Worm (Caenorhabditis elegans): Measurements from ENCODE around the gene gldi-11.

Gene gldi-11

ce11 chrII:4955353-4955752 is 9.8 kb upstream of the gldi-11 start, which contains the start of gene pbs-3:
TSS of gene pbs-3 (minus strand) at chrII:4955427.
- no peak for TF ChIP-seq ztf-1 (GFP tag; conservative IDR thresholded peaks at IDR 0.05)
- peak; percentile 60 for TF ChIP-seq ama-1 (optimal IDR thresholded peaks at IDR 0.05)
- TF ChIP-seq lin-13 (GFP tag; optimal IDR thresholded peaks at IDR 0.05), result peak; percentile 76
- TF ChIP-seq aly-2 (tag; optimal IDR thresholded peaks at IDR 0.05), result no peak
- TF ChIP-seq zag-1 (tag; optimal IDR thresholded peaks at IDR 0.05), result no peak
- TF ChIP-seq Y55F3AM.14 (GFP tag; optimal IDR thresholded peaks at IDR 0.05), result no peak
- no peak for TF ChIP-seq alr-1 (tag; optimal IDR thresholded peaks at IDR 0.05)
- TF ChIP-seq dmd-4 (tag; optimal IDR thresholded peaks at IDR 0.05), result no peak
- no peak for TF ChIP-seq nhr-237 (tag; optimal IDR thresholded peaks at IDR 0.05)
- TF ChIP-seq lsy-2 (tag; optimal IDR thresholded peaks at IDR 0.05), result peak; percentile 22 to 76
- peak; percentile 46 for TF ChIP-seq nhr-25 (tag; optimal IDR thresholded peaks at IDR 0.05)
- TF ChIP-seq unc-39 (tag; optimal IDR thresholded peaks at IDR 0.05), result no peak
- no peak for TF ChIP-seq elt-1 (tag; optimal IDR thresholded peaks at IDR 0.05)
- TF ChIP-seq nhr-10 (tag; optimal IDR thresholded peaks at IDR 0.05), result no peak
- no peak for TF ChIP-seq ztf-11 (tag; optimal IDR thresholded peaks at IDR 0.05)
- peak; percentile 37 for TF ChIP-seq fos-1 (tag; optimal IDR thresholded peaks at IDR 0.05)
- TF ChIP-seq lin-11 (tag; optimal IDR thresholded peaks at IDR 0.05), result peak; percentile 28
- TF ChIP-seq sma-3 (GFP tag; optimal IDR thresholded peaks at IDR 0.05), result peak; percentile 45
- TF ChIP-seq ztf-4 (tag; optimal IDR thresholded peaks at IDR 0.05), result no peak
- no peak for TF ChIP-seq mab-5 (tag; optimal IDR thresholded peaks at IDR 0.05)
- no peak for TF ChIP-seq blmp-1 (tag; optimal IDR thresholded peaks at IDR 0.05; ENCODE audit: insufficient read depth)
- peak; percentile 13 for TF ChIP-seq F13H6.1 (tag; optimal IDR thresholded peaks at IDR 0.05)
- no peak for TF ChIP-seq lin-39 (tag; optimal IDR thresholded peaks at IDR 0.05)
- TF ChIP-seq nhr-77 (tag; optimal IDR thresholded peaks at IDR 0.05), result no peak
- no peak for TF ChIP-seq mbf-1 (tag; optimal IDR thresholded peaks at IDR 0.05)
- no peak for TF ChIP-seq nhr-23 (tag; optimal IDR thresholded peaks at IDR 0.05)
- TF ChIP-seq nhr-21 (tag; optimal IDR thresholded peaks at IDR 0.05), result peak; percentile 41
- no peak for TF ChIP-seq nhr-12 (tag; optimal IDR thresholded peaks at IDR 0.05)
- peak; percentile 73 for TF ChIP-seq crh-2 (tag; optimal IDR thresholded peaks at IDR 0.05)
- peak; percentile 33 for TF ChIP-seq snpc-4 (tag; optimal IDR thresholded peaks at IDR 0.05)
- TF ChIP-seq egl-27 (tag; optimal IDR thresholded peaks at IDR 0.05), result no peak
- no peak for TF ChIP-seq ceh-16 (tag; optimal IDR thresholded peaks at IDR 0.05)
- TF ChIP-seq mdl-1 (tag; optimal IDR thresholded peaks at IDR 0.05), result no peak
- no peak for TF ChIP-seq ceh-82 (tag; optimal IDR thresholded peaks at IDR 0.05)
- no peak for TF ChIP-seq ZK546.5 (tag; optimal IDR thresholded peaks at IDR 0.05)
- TF ChIP-seq unc-62 (GFP tag; optimal IDR thresholded peaks at IDR 0.05), result no peak
- peak; percentile 89 for TF ChIP-seq skn-1 (tag; optimal IDR thresholded peaks at IDR 0.05)
- TF ChIP-seq nhr-6 (tag; optimal IDR thresholded peaks at IDR 0.05), result no peak
- TF ChIP-seq elt-3 (tag; optimal IDR thresholded peaks at IDR 0.05), result no peak
- peak; percentile 33 for TF ChIP-seq sma-9 (GFP tag; optimal IDR thresholded peaks at IDR 0.05)
- TF ChIP-seq sma-9 (tag; optimal IDR thresholded peaks at IDR 0.05), result no peak
- TF ChIP-seq nhr-129 (tag; optimal IDR thresholded peaks at IDR 0.05), result peak; percentile 84
- peak; percentile 25 for TF ChIP-seq gmeb-1 (tag; optimal IDR thresholded peaks at IDR 0.05)
- TF ChIP-seq nhr-11 (tag; optimal IDR thresholded peaks at IDR 0.05), result no peak
- no peak for TF ChIP-seq sem-4 (tag; optimal IDR thresholded peaks at IDR 0.05)
- TF ChIP-seq peb-1 (tag; optimal IDR thresholded peaks at IDR 0.05), result no peak
- peak; percentile 77 for TF ChIP-seq C34F6.9 (tag; optimal IDR thresholded peaks at IDR 0.05)
- no peak for TF ChIP-seq R02D3.7 (tag; optimal IDR thresholded peaks at IDR 0.05)
- TF ChIP-seq unc-55 (GFP tag; optimal IDR thresholded peaks at IDR 0.05), result peak; percentile 79
